Worm (Caenorhabditis elegans) whole organism, mixed stage, embryonic: ENCODE results near the gene Y51B9A.7.
A peak's percentile ranks its signal among the peaks of the same experiment; 100 is the strongest.

Experiments used
- M03D4.4 ChIP-seq: sonication (generic microtip); optimal IDR thresholded peaks from 2 replicates; lab custom pipeline; 2017; ENCODE audit warnings: mild to moderate bottlenecking, missing genetic modification characterization, missing compliant biosample characterization
- bed-3 ChIP-seq: fragments of 200-800 bp; sonication (Bioruptor generic); optimal IDR thresholded peaks from 3 replicates; lab custom pipeline; 2018; ENCODE audit warnings: mild to moderate bottlenecking, missing genetic modification characterization, moderate library complexity, missing compliant biosample characterization
- blmp-1 ChIP-seq: fragments of 150-350 bp; optimal IDR thresholded peaks from 2 replicates; lab custom pipeline; 2014; ENCODE audit warnings: missing biosample characterization, missing genetic modification characterization
- ceh-39 ChIP-seq: fragments of 150-350 bp; optimal IDR thresholded peaks from 2 replicates; lab custom pipeline; 2014; ENCODE audit warnings: missing biosample characterization, missing genetic modification characterization
- ceh-43 ChIP-seq: fragments of 200-800 bp; sonication (Bioruptor generic); optimal IDR thresholded peaks from 2 replicates; lab custom pipeline; 2018; ENCODE audit warnings: mild to moderate bottlenecking, missing genetic modification characterization, moderate library complexity, missing compliant biosample characterization
- ceh-83 ChIP-seq: fragments of 200-800 bp; sonication (Bioruptor generic); optimal IDR thresholded peaks from 2 replicates; lab custom pipeline; 2018; ENCODE audit warnings: mild to moderate bottlenecking, missing genetic modification characterization, missing compliant biosample characterization
- ces-1 ChIP-seq: fragments of 150-350 bp; optimal IDR thresholded peaks from 2 replicates; lab custom pipeline; 2014; ENCODE audit warnings: missing biosample characterization, missing genetic modification reagents, missing genetic modification characterization
- cnd-1 ChIP-seq: fragments of 200-800 bp; sonication (Bioruptor generic); optimal IDR thresholded peaks from 2 replicates; lab custom pipeline; 2018; ENCODE audit warnings: mild to moderate bottlenecking, missing genetic modification characterization, missing compliant biosample characterization
- drap-1 ChIP-seq: fragments of 200-800 bp; sonication (Bioruptor generic); optimal IDR thresholded peaks from 3 replicates; lab custom pipeline; 2018; ENCODE audit warnings: mild to moderate bottlenecking, missing genetic modification characterization, missing compliant biosample characterization
- elt-1 ChIP-seq: sonication (generic microtip); optimal IDR thresholded peaks from 2 replicates; lab custom pipeline; 2017; ENCODE audit warnings: missing genetic modification characterization, mild to moderate bottlenecking, missing compliant biosample characterization, antibody characterized with exemption, moderate library complexity, borderline replicate concordance; ENCODE audit not compliant: insufficient read depth
- flh-1 ChIP-seq: fragments of 200-800 bp; sonication (Bioruptor generic); optimal IDR thresholded peaks from 2 replicates; lab custom pipeline; 2018; ENCODE audit warnings: mild to moderate bottlenecking, missing genetic modification characterization, moderate library complexity, missing compliant biosample characterization
- ham-2 ChIP-seq: fragments of 200-800 bp; sonication (Bioruptor generic); optimal IDR thresholded peaks from 2 replicates; lab custom pipeline; 2018; ENCODE audit warnings: mild to moderate bottlenecking, missing genetic modification characterization, missing compliant biosample characterization
- hlh-1 ChIP-seq: fragments of 150-350 bp; optimal IDR thresholded peaks from 2 replicates; lab custom pipeline; 2014; ENCODE audit warnings: missing biosample characterization, missing genetic modification reagents, missing genetic modification characterization
- lin-13 ChIP-seq: fragments of 150-350 bp; optimal IDR thresholded peaks from 2 replicates; lab custom pipeline; 2014; ENCODE audit warnings: missing biosample characterization, missing genetic modification characterization
- lin-32 ChIP-seq: fragments of 200-800 bp; sonication (Bioruptor generic); optimal IDR thresholded peaks from 2 replicates; lab custom pipeline; 2018; ENCODE audit warnings: mild to moderate bottlenecking, missing genetic modification characterization, missing compliant biosample characterization
- lsy-2 ChIP-seq: fragments of 150-350 bp; optimal IDR thresholded peaks from 2 replicates; lab custom pipeline; 2014; ENCODE audit warnings: missing biosample characterization, missing genetic modification characterization
- mab-5 ChIP-seq: fragments of 150-350 bp; optimal IDR thresholded peaks from 2 replicates; lab custom pipeline; 2014; ENCODE audit warnings: missing biosample characterization, missing genetic modification characterization
- mep-1 ChIP-seq: fragments of 150-350 bp; optimal IDR thresholded peaks from 2 replicates; lab custom pipeline; 2017; ENCODE audit warnings: missing biosample characterization, missing genetic modification reagents, missing genetic modification characterization, inconsistent platforms
- mls-2 ChIP-seq: sonication (generic microtip); optimal IDR thresholded peaks from 2 replicates; lab custom pipeline; 2016; ENCODE audit warnings: mild to moderate bottlenecking, missing genetic modification characterization, moderate library complexity, missing compliant biosample characterization
- nhr-12 ChIP-seq: fragments of 150-350 bp; optimal IDR thresholded peaks from 2 replicates; lab custom pipeline; 2014; ENCODE audit warnings: missing biosample characterization, missing genetic modification characterization
- nhr-2 ChIP-seq: fragments of 150-350 bp; optimal IDR thresholded peaks from 2 replicates; lab custom pipeline; 2014; ENCODE audit warnings: missing biosample characterization, missing genetic modification characterization
- nhr-237 ChIP-seq: fragments of 150-350 bp; optimal IDR thresholded peaks from 2 replicates; lab custom pipeline; 2014; ENCODE audit warnings: missing biosample characterization, missing genetic modification characterization
- nhr-28 ChIP-seq: fragments of 150-350 bp; optimal IDR thresholded peaks from 2 replicates; lab custom pipeline; 2014; ENCODE audit warnings: missing biosample characterization, missing genetic modification characterization
- pha-4 ChIP-seq: fragments of 150-350 bp; optimal IDR thresholded peaks from 2 replicates; lab custom pipeline; 2018; ENCODE audit warnings: missing biosample characterization, missing genetic modification reagents, missing genetic modification characterization
- snpc-4 ChIP-seq: fragments of 150-350 bp; optimal IDR thresholded peaks from 2 replicates; lab custom pipeline; 2014; ENCODE audit warnings: missing biosample characterization, missing genetic modification characterization
- sptf-1 ChIP-seq: sonication (generic microtip); optimal IDR thresholded peaks from 2 replicates; lab custom pipeline; 2017; ENCODE audit warnings: mild to moderate bottlenecking, missing genetic modification characterization, moderate library complexity, missing compliant biosample characterization
- tbx-8 ChIP-seq: fragments of 200-800 bp; sonication (Bioruptor generic); optimal IDR thresholded peaks from 2 replicates; lab custom pipeline; 2018; ENCODE audit warnings: mild to moderate bottlenecking, missing genetic modification characterization, moderate library complexity, missing compliant biosample characterization
- unc-120 ChIP-seq: sonication (generic microtip); optimal IDR thresholded peaks from 2 replicates; lab custom pipeline; 2017; ENCODE audit warnings: missing genetic modification characterization, missing compliant biosample characterization; ENCODE audit not compliant: poor library complexity, severe bottlenecking
- unc-39 ChIP-seq: fragments of 150-350 bp; optimal IDR thresholded peaks from 2 replicates; lab custom pipeline; 2014; ENCODE audit warnings: missing biosample characterization, missing genetic modification characterization
- unc-62 ChIP-seq: fragments of 150-350 bp; optimal IDR thresholded peaks from 2 replicates; lab custom pipeline; 2014; ENCODE audit warnings: missing biosample characterization, missing genetic modification reagents, missing genetic modification characterization
- zip-8 ChIP-seq: fragments of 150-350 bp; optimal IDR thresholded peaks from 2 replicates; lab custom pipeline; 2014; ENCODE audit warnings: missing biosample characterization, missing genetic modification characterization

The Y51B9A.7 gene

ce11 chrII:9416381-9417276 lies 16.8 kb downstream of the Y51B9A.7 start, which contains the start of the genes gss-1 and chch-3:
gss-1 (minus strand) TSS chrII:9416431.
chch-3 (plus strand) TSS chrII:9417013.
- no peak for TF ChIP-seq snpc-4
- TF ChIP-seq ceh-43 (GFP tag; lab: Kevin White, UChicago), result no peak
- TF ChIP-seq flh-1 (GFP tag; lab: Kevin White, UChicago), result no peak
- TF ChIP-seq ces-1 (GFP tag; lab: Kevin White, UChicago), result no peak
- peak; percentile 38 for TF ChIP-seq lsy-2 (tag; lab: Kevin White, UChicago)
- no peak for TF ChIP-seq lin-32 (GFP tag; lab: Kevin White, UChicago)
- no peak for TF ChIP-seq M03D4.4 (tag; lab: Kevin White, UChicago)
- TF ChIP-seq nhr-28 (tag; lab: Kevin White, UChicago), result no peak
- no peak for TF ChIP-seq unc-39 (tag; lab: Kevin White, UChicago)
- peak; percentile 68 for TF ChIP-seq mep-1
- TF ChIP-seq lin-13 (tag; lab: Kevin White, UChicago), result peak; percentile 27
- TF ChIP-seq mab-5 (tag; lab: Kevin White, UChicago), result no peak
- TF ChIP-seq elt-1 (tag; lab: Kevin White, UChicago), result no peak
- no peak for TF ChIP-seq ceh-39 (tag; lab: Kevin White, UChicago)
- no peak for TF ChIP-seq bed-3 (GFP tag; lab: Kevin White, UChicago)
- TF ChIP-seq unc-120 (tag; lab: Kevin White, UChicago), result no peak
- TF ChIP-seq zip-8 (tag; lab: Kevin White, UChicago), result no peak
- no peak for TF ChIP-seq ceh-83 (GFP tag; lab: Kevin White, UChicago)
- peak; percentile 39 for TF ChIP-seq ham-2 (GFP tag; lab: Kevin White, UChicago)
- TF ChIP-seq hlh-1 (tag; lab: Kevin White, UChicago), result no peak
- TF ChIP-seq cnd-1 (tag; lab: Kevin White, UChicago), result no peak

- TF ChIP-seq mls-2 (tag; lab: Kevin White, UChicago), result no peak
- TF ChIP-seq nhr-237, result no peak
- no peak for TF ChIP-seq hlh-1 (tag; lab: Kevin White, UChicago)
- TF ChIP-seq unc-39 (tag; lab: Kevin White, UChicago), result no peak
- no peak for TF ChIP-seq ces-1 (GFP tag; lab: Kevin White, UChicago)
- no peak for TF ChIP-seq elt-1 (tag; lab: Kevin White, UChicago)
- no peak for TF ChIP-seq lsy-2 (tag; lab: Kevin White, UChicago)
- no peak for TF ChIP-seq tbx-8
- no peak for TF ChIP-seq nhr-2 (tag; lab: Kevin White, UChicago)
- TF ChIP-seq pha-4, result no peak
- no peak for TF ChIP-seq lin-13 (tag; lab: Kevin White, UChicago)
- TF ChIP-seq drap-1 (GFP tag; lab: Kevin White, UChicago), result no peak
- TF ChIP-seq mab-5 (tag; lab: Kevin White, UChicago), result no peak
- TF ChIP-seq lin-32 (GFP tag; lab: Kevin White, UChicago), result no peak
- no peak for TF ChIP-seq unc-62 (GFP tag; lab: Kevin White, UChicago)
- TF ChIP-seq sptf-1 (tag; lab: Kevin White, UChicago), result no peak
- no peak for TF ChIP-seq snpc-4
- no peak for TF ChIP-seq cnd-1 (tag; lab: Kevin White, UChicago)
- no peak for TF ChIP-seq ceh-83 (GFP tag; lab: Kevin White, UChicago)
Measured at ce11 chrII:9418065-9418567, 18.3 kb downstream of the Y51B9A.7 start, which contains the start of the genes M176.4 and M176.16. M176.4 (plus strand) TSS chrII:9418365. M176.16 (plus strand) TSS chrII:9418517.

ce11 chrII:9418843-9419532 lies 19.1 kb downstream of the Y51B9A.7 start:
- no peak for TF ChIP-seq blmp-1
- TF ChIP-seq ceh-39 (tag; lab: Kevin White, UChicago), result no peak
- no peak for TF ChIP-seq lsy-2 (tag; lab: Kevin White, UChicago)
- no peak for TF ChIP-seq snpc-4
- TF ChIP-seq lin-13 (tag; lab: Kevin White, UChicago), result no peak
- TF ChIP-seq tbx-8, result no peak
- TF ChIP-seq nhr-12 (tag; lab: Kevin White, UChicago), result no peak
- no peak for TF ChIP-seq ham-2 (GFP tag; lab: Kevin White, UChicago)
